Fruit fly (Drosophila melanogaster) whole organism, prepupa: ENCODE data around the gene Osi24.
A peak's percentile ranks its signal among the peaks of the same experiment; 100 is the strongest.

ENCODE experiments used
- CG11294 ChIP-seq: fragments of 200-800 bp; sonication (Bioruptor generic); IDR thresholded peaks from 2 replicates; pipeline ENCODE4 v1.3.6; 2022; ENCODE audit warnings: missing biosample characterization, missing genetic modification characterization
- CG1621 ChIP-seq: fragments of 200-800 bp; sonication (Bioruptor generic); optimal IDR thresholded peaks from 3 replicates; lab custom pipeline; 2018; ENCODE audit warnings: missing biosample characterization, mild to moderate bottlenecking, missing genetic modification characterization
- CG16779 ChIP-seq: fragments of 200-800 bp; sonication (Bioruptor generic); optimal IDR thresholded peaks from 3 replicates; lab custom pipeline; 2017; ENCODE audit warnings: missing biosample characterization, mild to moderate bottlenecking, missing genetic modification characterization
- CG31627 ChIP-seq: fragments of 200-800 bp; sonication (Bioruptor generic); optimal IDR thresholded peaks from 3 replicates; lab custom pipeline; 2016; ENCODE audit warnings: missing biosample characterization, missing genetic modification characterization
- CG6792 ChIP-seq: fragments of 200-800 bp; sonication (Bioruptor generic); optimal IDR thresholded peaks from 3 replicates; lab custom pipeline; 2016; ENCODE audit warnings: missing biosample characterization, missing genetic modification characterization
- CG6854 ChIP-seq: fragments of 200-800 bp; sonication (Bioruptor generic); optimal IDR thresholded peaks from 2 replicates; lab custom pipeline; 2017; ENCODE audit warnings: missing biosample characterization, mild to moderate bottlenecking, missing genetic modification characterization
- CG7368 ChIP-seq: fragments of 200-800 bp; sonication (Bioruptor generic); optimal IDR thresholded peaks from 3 replicates; lab custom pipeline; 2016; ENCODE audit warnings: missing biosample characterization, missing genetic modification characterization
- Eip75B ChIP-seq: fragments of 200-800 bp; sonication (Bioruptor generic); optimal IDR thresholded peaks from 3 replicates; lab custom pipeline; 2016; ENCODE audit warnings: missing biosample characterization, missing genetic modification characterization
- Ets21C ChIP-seq: fragments of 200-800 bp; sonication (Bioruptor generic); optimal IDR thresholded peaks from 3 replicates; lab custom pipeline; 2016; ENCODE audit warnings: missing biosample characterization, missing genetic modification characterization
- Lpt ChIP-seq: fragments of 200-800 bp; sonication (Bioruptor generic); optimal IDR thresholded peaks from 3 replicates; lab custom pipeline; 2016; ENCODE audit warnings: missing biosample characterization, missing genetic modification characterization
- OdsH ChIP-seq: fragments of 200-800 bp; sonication (Bioruptor generic); optimal IDR thresholded peaks from 3 replicates; lab custom pipeline; 2016; ENCODE audit warnings: missing biosample characterization, missing genetic modification characterization
- Sox102F ChIP-seq: fragments of 200-800 bp; sonication (Bioruptor generic); optimal IDR thresholded peaks from 2 replicates; lab custom pipeline; 2016; ENCODE audit warnings: missing biosample characterization, mild to moderate bottlenecking, missing genetic modification characterization
- fkh ChIP-seq: fragments of 200-800 bp; sonication (Bioruptor generic); optimal IDR thresholded peaks from 3 replicates; lab custom pipeline; 2017; ENCODE audit warnings: missing biosample characterization, mild to moderate bottlenecking, missing genetic modification characterization, moderate library complexity
- spab ChIP-seq: fragments of 200-800 bp; sonication (Bioruptor generic); optimal IDR thresholded peaks from 2 replicates; lab custom pipeline; 2017; ENCODE audit warnings: missing biosample characterization, mild to moderate bottlenecking, missing genetic modification characterization, missing genetic modification reagents

DNA sequence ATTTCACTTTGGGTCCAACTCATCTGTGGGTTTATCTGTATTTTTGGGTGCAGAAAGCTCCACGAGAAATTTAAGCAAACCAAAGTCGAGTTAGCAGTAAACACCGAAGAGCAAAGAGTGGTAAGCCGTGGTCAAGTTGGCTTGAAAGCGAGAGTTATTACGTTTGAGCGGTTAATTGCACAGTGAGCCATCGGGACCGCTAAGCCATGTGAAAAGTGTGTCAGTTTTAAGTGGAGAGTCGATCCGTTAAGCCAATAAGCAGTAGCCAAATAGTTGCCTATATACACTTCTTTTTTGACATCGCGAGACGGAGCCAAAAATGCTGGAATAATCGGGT lies 12.4 kb downstream of the Osi24 start:
- TF ChIP-seq Eip75B (GFP tag; lab: Kevin White, UChicago) (no peak), CG1621 (tag; lab: Kevin White, UChicago) (no peak), CG7368 (GFP tag; lab: Kevin White, UChicago) (no peak), CG31627 (no peak), CG16779 (tag; lab: Kevin White, UChicago) (no peak), OdsH (GFP tag; lab: Kevin White, UChicago) (no peak), Ets21C (GFP tag; lab: Kevin White, UChicago) (no peak), CG6854 (peak; percentile 51), fkh (GFP tag; lab: Kevin White, UChicago) (no peak), CG11294 (no peak), CG6792 (GFP tag; lab: Kevin White, UChicago) (no peak), Sox102F (no peak), spab (no peak), Lpt (GFP tag; lab: Kevin White, UChicago) (no peak)
